Worm (Caenorhabditis elegans) whole organism, L2 larva: Measurements from ENCODE around the gene C50F4.12.

Experiments used
- C34F6.9 ChIP-seq: fragments of 150-350 bp; optimal IDR thresholded peaks from 2 replicates; lab custom pipeline; 2014; ENCODE audit warnings: missing biosample characterization, missing genetic modification characterization
- F13H6.1 ChIP-seq: sonication (generic microtip); optimal IDR thresholded peaks from 2 replicates; lab custom pipeline; 2016; ENCODE audit warnings: missing genetic modification characterization, missing compliant biosample characterization
- R02D3.7 ChIP-seq: fragments of 150-350 bp; optimal IDR thresholded peaks from 2 replicates; lab custom pipeline; 2014; ENCODE audit warnings: missing biosample characterization, missing genetic modification characterization
- Y55F3AM.14 ChIP-seq: fragments of 200-800 bp; sonication (Bioruptor generic); optimal IDR thresholded peaks from 2 replicates; lab custom pipeline; 2018; ENCODE audit warnings: mild to moderate bottlenecking, missing genetic modification characterization, missing compliant biosample characterization
- ZK546.5 ChIP-seq: sonication (generic microtip); optimal IDR thresholded peaks from 2 replicates; lab custom pipeline; 2017; ENCODE audit warnings: missing biosample characterization, missing genetic modification characterization
- alr-1 ChIP-seq: fragments of 150-350 bp; optimal IDR thresholded peaks from 2 replicates; lab custom pipeline; 2014; ENCODE audit warnings: missing biosample characterization, missing genetic modification characterization
- blmp-1 ChIP-seq: sonication (generic microtip); optimal IDR thresholded peaks from 2 replicates; lab custom pipeline; 2017; ENCODE audit warnings: missing genetic modification characterization, mild to moderate bottlenecking, missing compliant biosample characterization, antibody characterized with exemption, moderate library complexity; ENCODE audit not compliant: insufficient read depth
- ceh-82 ChIP-seq: fragments of 150-350 bp; optimal IDR thresholded peaks from 2 replicates; lab custom pipeline; 2014; ENCODE audit warnings: missing biosample characterization, missing genetic modification characterization
- crh-2 ChIP-seq: sonication (generic microtip); optimal IDR thresholded peaks from 2 replicates; lab custom pipeline; 2017; ENCODE audit warnings: missing biosample characterization, missing genetic modification characterization
- dmd-4 ChIP-seq: sonication (generic microtip); optimal IDR thresholded peaks from 2 replicates; lab custom pipeline; 2017; ENCODE audit warnings: missing biosample characterization, missing genetic modification characterization
- egl-27 ChIP-seq: sonication (generic microtip); optimal IDR thresholded peaks from 3 replicates; lab custom pipeline; 2017; ENCODE audit warnings: missing biosample characterization, missing genetic modification reagents, missing genetic modification characterization
- fos-1 ChIP-seq: fragments of 150-350 bp; optimal IDR thresholded peaks from 2 replicates; lab custom pipeline; 2014; ENCODE audit warnings: missing biosample characterization, missing genetic modification characterization
- gmeb-1 ChIP-seq: fragments of 150-350 bp; optimal IDR thresholded peaks from 2 replicates; lab custom pipeline; 2014; ENCODE audit warnings: missing biosample characterization, missing genetic modification characterization
- lin-39 ChIP-seq: fragments of 150-350 bp; optimal IDR thresholded peaks from 2 replicates; lab custom pipeline; 2014; ENCODE audit warnings: missing biosample characterization, missing genetic modification reagents, missing genetic modification characterization
- lsy-2 ChIP-seq, 2 experiments: fragments of 150-350 bp in 1 of 2; sonication (generic microtip) in 1 of 2; optimal IDR thresholded peaks; 2 replicates each; lab custom pipeline; 2014 to 2017; ENCODE audit warnings: missing biosample characterization in 2 of 2, missing genetic modification characterization in 2 of 2
- mdl-1 ChIP-seq, 2 experiments: fragments of 150-350 bp in 1 of 2; sonication (generic microtip) in 1 of 2; optimal IDR thresholded peaks; 2 replicates each; lab custom pipeline; 2017; ENCODE audit warnings: missing biosample characterization in 2 of 2, missing genetic modification characterization in 2 of 2
- nhr-11 ChIP-seq: fragments of 150-350 bp; optimal IDR thresholded peaks from 2 replicates; lab custom pipeline; 2014; ENCODE audit warnings: missing biosample characterization, missing genetic modification characterization
- nhr-129 ChIP-seq: fragments of 150-350 bp; optimal IDR thresholded peaks from 2 replicates; lab custom pipeline; 2014; ENCODE audit warnings: missing biosample characterization, missing genetic modification characterization
- nhr-21 ChIP-seq: fragments of 150-350 bp; optimal IDR thresholded peaks from 2 replicates; lab custom pipeline; 2014; ENCODE audit warnings: missing biosample characterization, missing genetic modification characterization
- nhr-23 ChIP-seq: fragments of 150-350 bp; optimal IDR thresholded peaks from 2 replicates; lab custom pipeline; 2014; ENCODE audit warnings: missing biosample characterization, missing genetic modification reagents, missing genetic modification characterization
- nhr-237 ChIP-seq: fragments of 150-350 bp; optimal IDR thresholded peaks from 2 replicates; lab custom pipeline; 2014; ENCODE audit warnings: missing biosample characterization, missing genetic modification characterization
- nhr-25 ChIP-seq: fragments of 150-350 bp; sonication (generic microtip); optimal IDR thresholded peaks from 3 replicates; lab custom pipeline; 2014; ENCODE audit warnings: missing biosample characterization, missing genetic modification characterization
- nhr-6 ChIP-seq: fragments of 150-350 bp; optimal IDR thresholded peaks from 2 replicates; lab custom pipeline; 2014; ENCODE audit warnings: missing biosample characterization, missing genetic modification characterization
- nhr-77 ChIP-seq: fragments of 150-350 bp; optimal IDR thresholded peaks from 2 replicates; lab custom pipeline; 2014; ENCODE audit warnings: missing biosample characterization, missing genetic modification characterization
- peb-1 ChIP-seq: fragments of 150-350 bp; optimal IDR thresholded peaks from 2 replicates; lab custom pipeline; 2014; ENCODE audit warnings: missing biosample characterization, missing genetic modification characterization
- sem-4 ChIP-seq: fragments of 150-350 bp; optimal IDR thresholded peaks from 2 replicates; lab custom pipeline; 2014; ENCODE audit warnings: missing biosample characterization, missing genetic modification reagents, missing genetic modification characterization
- skn-1 ChIP-seq: sonication (generic microtip); optimal IDR thresholded peaks from 2 replicates; lab custom pipeline; 2017; ENCODE audit warnings: missing biosample characterization, missing genetic modification characterization
- sma-3 ChIP-seq: sonication (generic microtip); optimal IDR thresholded peaks from 2 replicates; lab custom pipeline; 2016; ENCODE audit warnings: missing genetic modification reagents, missing genetic modification characterization, missing compliant biosample characterization
- sma-9 ChIP-seq, 2 experiments: fragments of 150-350 bp in 1 of 2; sonication (generic microtip) in 1 of 2; optimal IDR thresholded peaks; 2 replicates each; lab custom pipeline; 2014 to 2016; ENCODE audit warnings: missing genetic modification characterization in 2 of 2, mild to moderate bottlenecking in 1 of 2, missing biosample characterization in 1 of 2, missing compliant biosample characterization in 1 of 2, missing genetic modification reagents in 1 of 2, moderate library complexity in 1 of 2
- unc-39 ChIP-seq: fragments of 150-350 bp; optimal IDR thresholded peaks from 2 replicates; lab custom pipeline; 2014; ENCODE audit warnings: missing biosample characterization, missing genetic modification characterization
- unc-55 ChIP-seq: fragments of 150-350 bp; sonication (generic microtip); optimal IDR thresholded peaks from 3 replicates; lab custom pipeline; 2014; ENCODE audit warnings: missing biosample characterization, missing genetic modification reagents, missing genetic modification characterization
- zag-1 ChIP-seq: fragments of 150-350 bp; optimal IDR thresholded peaks from 2 replicates; lab custom pipeline; 2014; ENCODE audit warnings: missing biosample characterization, missing genetic modification characterization
- ztf-1 ChIP-seq: fragments of 200-800 bp; sonication (Bioruptor generic); conservative IDR thresholded peaks from 2 replicates; pipeline ENCODE4 v1.3.6; 2022; ENCODE audit warnings: missing genetic modification characterization, missing compliant biosample characterization
- ztf-11 ChIP-seq: sonication (generic microtip); optimal IDR thresholded peaks from 2 replicates; lab custom pipeline; 2017; ENCODE audit warnings: missing biosample characterization, missing genetic modification characterization
- ztf-4 ChIP-seq: fragments of 150-350 bp; optimal IDR thresholded peaks from 2 replicates; lab custom pipeline; 2014; ENCODE audit warnings: missing biosample characterization, missing genetic modification characterization

The C50F4.12 gene

ce11 chrV:9503152-9503817, 36.3 kb downstream of the C50F4.12 start (continued):
- TF ChIP-seq sma-3 (peak; percentile 75), nhr-129 (tag; lab: Kevin White, UChicago) (peak; percentile 76), C34F6.9 (tag; lab: Kevin White, UChicago) (peak; percentile 53), alr-1 (no peak), sem-4 (peak; percentile 34), blmp-1 (tag; lab: Kevin White, UChicago) (no peak), ceh-82 (no peak), ztf-4 (tag; lab: Kevin White, UChicago) (peak; percentile 45), nhr-77 (tag; lab: Kevin White, UChicago) (no peak), R02D3.7 (tag; lab: Kevin White, UChicago) (no peak), nhr-237 (tag; lab: Kevin White, UChicago) (no peak), nhr-11 (tag; lab: Kevin White, UChicago) (no peak), nhr-21 (tag; lab: Kevin White, UChicago) (peak; percentile 71), dmd-4 (no peak), lsy-2 (tag; optimal IDR thresholded peaks at IDR 0.05; lab: Kevin White, UChicago) (peak; percentile 54 to 56)

DNA sequence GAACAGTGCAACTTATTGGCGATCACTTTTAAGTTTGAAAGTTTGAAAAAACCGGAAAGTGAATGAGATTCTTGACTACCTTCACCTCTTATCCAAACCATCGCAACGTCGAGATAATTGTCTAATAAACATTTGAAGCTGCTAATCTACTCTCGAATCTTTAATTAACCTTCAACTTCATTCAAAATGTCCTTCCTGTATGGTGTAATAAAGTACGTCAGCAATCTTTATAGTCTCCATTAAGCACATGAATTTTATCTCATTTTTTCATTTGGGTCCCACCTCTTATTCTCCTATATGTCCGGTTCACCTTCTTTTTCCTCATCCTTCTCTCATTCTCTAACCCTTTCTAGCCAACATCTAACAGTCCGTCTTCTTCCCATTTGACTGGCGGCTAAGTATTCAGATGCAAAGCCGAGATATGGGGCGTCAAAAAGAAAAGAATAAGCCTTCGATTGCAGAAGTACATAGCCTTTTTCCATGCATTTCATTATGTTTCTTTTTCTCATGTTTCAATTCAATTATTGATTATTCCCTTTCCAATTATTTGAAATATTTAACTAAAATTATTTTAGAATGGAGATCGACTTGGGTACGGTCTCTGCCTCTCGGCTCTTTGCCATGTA, 38.6 kb downstream of the C50F4.12 start, which contains the start of gene swt-5:
swt-5 (plus strand) TSS at position 576 of the 626 bp plus-strand sequence.
- TF ChIP-seq blmp-1 (tag; lab: Kevin White, UChicago) (no peak), alr-1 (no peak), ztf-4 (tag; lab: Kevin White, UChicago) (no peak), dmd-4 (no peak), Y55F3AM.14 (GFP tag; lab: Kevin White, UChicago) (no peak), nhr-23 (tag; lab: Kevin White, UChicago) (no peak), sma-3 (no peak), nhr-6 (tag; lab: Kevin White, UChicago) (no peak), nhr-129 (tag; lab: Kevin White, UChicago) (no peak), C34F6.9 (tag; lab: Kevin White, UChicago) (no peak), mdl-1 (tag; optimal IDR thresholded peaks at IDR 0.05; lab: Kevin White, UChicago) (no peak), ztf-11 (tag; lab: Kevin White, UChicago) (no peak), lsy-2 (tag; optimal IDR thresholded peaks at IDR 0.05; lab: Kevin White, UChicago) (no peak), zag-1 (tag; lab: Kevin White, UChicago) (no peak), unc-39 (tag; lab: Kevin White, UChicago) (no peak), peb-1 (tag; lab: Kevin White, UChicago) (no peak)

DNA sequence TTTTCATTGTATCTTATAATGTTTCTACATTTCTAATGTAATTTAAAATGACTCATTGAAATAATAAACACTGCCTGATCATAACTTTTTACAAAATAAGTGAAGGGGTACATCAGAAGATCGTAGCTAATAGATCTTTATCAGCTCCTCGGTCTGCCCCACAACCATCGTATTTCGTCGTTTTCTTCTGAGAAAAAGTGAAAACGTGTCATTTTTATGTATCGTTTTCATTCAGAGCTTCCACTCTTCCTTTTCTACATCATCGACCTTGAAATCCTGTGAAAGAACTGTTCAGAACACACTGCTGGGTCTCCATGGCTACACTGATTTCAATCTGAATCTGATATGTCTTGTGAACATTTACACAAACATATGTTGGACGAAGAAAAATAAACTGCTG, 40.2 kb downstream of the C50F4.12 start:
- no peak for TF ChIP-seq sma-9 (GFP tag; optimal IDR thresholded peaks at IDR 0.05; lab: Kevin White, UChicago)
- no peak for TF ChIP-seq sma-9 (tag; optimal IDR thresholded peaks at IDR 0.05; lab: Kevin White, UChicago)
- no peak for TF ChIP-seq lsy-2 (tag; optimal IDR thresholded peaks at IDR 0.05; lab: Kevin White, UChicago)
- TF ChIP-seq ztf-1 (GFP tag; lab: Robert Waterston, UW): no peak
- TF ChIP-seq sma-3: no peak
- no peak for TF ChIP-seq nhr-21 (tag; lab: Kevin White, UChicago)
- no peak for TF ChIP-seq ZK546.5 (tag; lab: Kevin White, UChicago)
- peak; percentile 42 for TF ChIP-seq blmp-1 (tag; lab: Kevin White, UChicago)

ce11 chrV:9496742-9497141, 42.8 kb downstream of the C50F4.12 start, which contains the start of gene gsnl-1:
Gene gsnl-1, plus strand, starts transcription at chrV:9497042.
- no peak for TF ChIP-seq nhr-21 (tag; lab: Kevin White, UChicago)
- no peak for TF ChIP-seq egl-27 (tag; lab: Kevin White, UChicago)
- TF ChIP-seq mdl-1 (tag; optimal IDR thresholded peaks at IDR 0.05; lab: Kevin White, UChicago): no peak
- no peak for TF ChIP-seq ZK546.5 (tag; lab: Kevin White, UChicago)
- no peak for TF ChIP-seq skn-1 (tag; lab: Kevin White, UChicago)
- TF ChIP-seq crh-2: no peak
- TF ChIP-seq, all 48 proteins: peak for 0

DNA sequence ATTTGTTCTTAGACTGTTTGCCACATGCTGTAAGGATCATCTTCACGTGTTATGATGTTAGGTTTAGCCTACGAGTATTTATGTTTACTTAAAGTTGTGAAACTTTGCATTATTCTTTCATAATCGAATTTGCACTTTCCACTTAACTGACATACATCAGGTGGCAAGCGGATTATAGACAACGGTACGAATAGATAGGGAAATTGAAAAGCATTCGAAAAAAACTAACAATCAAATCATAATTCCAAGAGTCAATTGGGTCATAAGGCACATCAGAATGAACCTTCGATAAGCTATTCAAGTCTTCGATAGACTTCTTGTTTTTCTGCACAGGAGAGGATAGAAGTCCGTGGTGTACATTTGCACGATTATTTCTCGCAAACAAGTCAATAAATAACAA, 47.1 kb downstream of the C50F4.12 start:
- no peak for TF ChIP-seq C34F6.9 (tag; lab: Kevin White, UChicago)
- no peak for TF ChIP-seq R02D3.7 (tag; lab: Kevin White, UChicago)
- no peak for TF ChIP-seq nhr-6 (tag; lab: Kevin White, UChicago)
- no peak for TF ChIP-seq gmeb-1
- TF ChIP-seq ZK546.5 (tag; lab: Kevin White, UChicago): no peak
- no peak for TF ChIP-seq ceh-82
- no peak for TF ChIP-seq nhr-25 (tag; lab: Kevin White, UChicago)
- no peak for TF ChIP-seq unc-39 (tag; lab: Kevin White, UChicago)
- no peak for TF ChIP-seq ztf-1 (GFP tag; lab: Robert Waterston, UW)
- no peak for TF ChIP-seq unc-55 (GFP tag; lab: Kevin White, UChicago)
- TF ChIP-seq ztf-11 (tag; lab: Kevin White, UChicago): no peak
- TF ChIP-seq crh-2: no peak
- peak; percentile 27 for TF ChIP-seq fos-1 (tag; lab: Kevin White, UChicago)
- TF ChIP-seq lin-39 (tag; lab: Kevin White, UChicago): no peak
- TF ChIP-seq sma-9 (GFP tag; optimal IDR thresholded peaks at IDR 0.05; lab: Kevin White, UChicago): peak; percentile 44
- TF ChIP-seq sma-9 (tag; optimal IDR thresholded peaks at IDR 0.05; lab: Kevin White, UChicago): no peak
- TF ChIP-seq F13H6.1 (tag; lab: Kevin White, UChicago): no peak
